Worm (Caenorhabditis elegans) whole organism, midembryonic: ENCODE measurements around the gene ZK1127.13.

Experiments
- cog-1 ChIP-seq: sonication (generic microtip); optimal IDR thresholded peaks from 2 replicates; lab custom pipeline; 2016; ENCODE audit warnings: missing genetic modification characterization, missing compliant biosample characterization
- med-1 ChIP-seq: sonication (generic microtip); optimal IDR thresholded peaks from 2 replicates; lab custom pipeline; 2017; ENCODE audit warnings: missing genetic modification characterization, mild to moderate bottlenecking, missing compliant biosample characterization, antibody characterized with exemption, missing genetic modification reagents; ENCODE audit not compliant: insufficient read depth
- tab-1 ChIP-seq: fragments of 200-800 bp; sonication (Bioruptor generic); IDR thresholded peaks from 2 replicates; pipeline ENCODE4 v1.3.6; 2022; ENCODE audit warnings: missing genetic modification characterization, missing compliant biosample characterization
- ztf-23 ChIP-seq: fragments of 200-800 bp; sonication (Bioruptor generic); IDR thresholded peaks from 2 replicates; pipeline ENCODE4 v1.3.6; 2022; ENCODE audit warnings: missing genetic modification reagents, missing genetic modification characterization, missing compliant biosample characterization

ce11 chrII:7090852-7091251 lies 37.8 kb downstream of the ZK1127.13 start:
- TF ChIP-seq med-1 (no peak), cog-1 (tag; lab: Kevin White, UChicago) (no peak), tab-1 (GFP tag; lab: Robert Waterston, UW) (no peak), ztf-23 (GFP tag; lab: Robert Waterston, UW) (no peak)
